Worm (Caenorhabditis elegans) whole organism, L3 larva: ENCODE measurements around the gene T16A1.5.

Experiments
- ama-1 ChIP-seq: fragments of 150-350 bp; optimal IDR thresholded peaks from 2 replicates; lab custom pipeline; 2018
- egl-27 ChIP-seq: sonication (generic microtip); optimal IDR thresholded peaks from 4 replicates; lab custom pipeline; 2017; ENCODE audit warnings: missing biosample characterization, missing genetic modification reagents, missing genetic modification characterization
- fos-1 ChIP-seq: fragments of 150-350 bp; optimal IDR thresholded peaks from 2 replicates; lab custom pipeline; 2014; ENCODE audit warnings: missing biosample characterization, missing genetic modification characterization
- mdl-1 ChIP-seq: fragments of 150-350 bp; optimal IDR thresholded peaks from 2 replicates; lab custom pipeline; 2014; ENCODE audit warnings: missing biosample characterization, missing genetic modification characterization
- nhr-11 ChIP-seq: fragments of 150-350 bp; optimal IDR thresholded peaks from 2 replicates; lab custom pipeline; 2014; ENCODE audit warnings: missing biosample characterization, missing genetic modification characterization
- snpc-4 ChIP-seq: fragments of 150-350 bp; optimal IDR thresholded peaks from 2 replicates; lab custom pipeline; 2014; ENCODE audit warnings: missing biosample characterization, missing genetic modification characterization
- unc-39 ChIP-seq: sonication (generic microtip); optimal IDR thresholded peaks from 4 replicates; lab custom pipeline; 2017; ENCODE audit warnings: missing biosample characterization, missing genetic modification characterization
- unc-62 ChIP-seq: fragments of 150-350 bp; sonication (generic microtip); optimal IDR thresholded peaks from 4 replicates; lab custom pipeline; 2014; ENCODE audit warnings: missing biosample characterization, missing genetic modification reagents, missing genetic modification characterization

- no peak for TF ChIP-seq fos-1 (tag; lab: Kevin White, UChicago)
- no peak for TF ChIP-seq ama-1 (lab: Kevin White, UChicago)
- TF ChIP-seq unc-39 = no peak
- TF ChIP-seq unc-62 = no peak
- TF ChIP-seq snpc-4 = no peak
- no peak for TF ChIP-seq mdl-1
- no peak for TF ChIP-seq egl-27
- TF ChIP-seq nhr-11 (tag; lab: Kevin White, UChicago) = no peak
Measured at ce11 chrII:2045505-2045904, 38.1 kb downstream of the T16A1.5 start, which contains the start of gene bath-24.
